Fruit fly (Drosophila melanogaster): ENCODE data around the gene Ddx56.

Ddx56 gene

DNA sequence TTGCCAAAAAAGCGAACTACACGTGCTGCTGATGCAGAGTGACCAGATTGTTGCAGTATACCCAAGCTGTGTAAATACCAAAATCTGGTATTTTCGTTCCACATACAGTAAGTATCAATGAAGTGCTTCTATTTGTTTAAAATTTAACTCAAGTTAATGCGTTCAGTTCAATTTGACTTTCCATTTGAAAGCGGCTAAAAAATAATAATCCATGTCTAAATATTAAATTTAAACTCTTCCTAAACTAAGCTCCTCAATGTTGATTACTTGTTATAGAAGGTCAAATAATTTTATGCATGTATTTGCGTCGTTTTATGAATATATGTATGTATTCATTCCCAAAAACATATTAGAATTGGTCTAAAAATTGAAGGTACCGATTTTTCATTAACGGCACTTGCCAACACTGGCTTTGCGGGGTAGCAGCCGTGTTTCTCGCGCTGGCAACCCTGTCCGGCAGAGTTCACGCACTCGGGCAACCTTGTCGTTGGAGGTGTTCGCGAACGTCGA lies 37.9 kb downstream of the Ddx56 start, which contains the start of the genes peng and sol:
Gene peng, minus strand, starts transcription at position 44 of the 510 bp plus-strand sequence.
Gene sol, plus strand, starts transcription at position 481 of the 510 bp plus-strand sequence.
- TF ChIP-seq fkh (GFP tag; optimal IDR thresholded peaks at IDR 0.05) (no peak), vri (GFP tag; optimal IDR thresholded peaks at IDR 0.05) (no peak), spab (GFP tag; optimal IDR thresholded peaks at IDR 0.05) (no peak), Sox15 (GFP tag; optimal IDR thresholded peaks at IDR 0.05) (peak; percentile 61), CG8319 (GFP tag; optimal IDR thresholded peaks at IDR 0.05) (peak; percentile 51), Ets96B (tag; optimal IDR thresholded peaks at IDR 0.05) (peak; percentile 60), dac (GFP tag; optimal IDR thresholded peaks at IDR 0.05) (peak; percentile 50), fd59A (GFP tag; optimal IDR thresholded peaks at IDR 0.05) (peak; percentile 52), CG3032 (tag; optimal IDR thresholded peaks at IDR 0.05) (peak; percentile 66), CG6276 (GFP tag; optimal IDR thresholded peaks at IDR 0.05) (no peak), acj6 (GFP tag; optimal IDR thresholded peaks at IDR 0.05) (peak; percentile 71), cyc (GFP tag; optimal IDR thresholded peaks at IDR 0.05) (peak; percentile 75), CG34406 (GFP tag; optimal IDR thresholded peaks at IDR 0.05) (peak; percentile 63), Blimp-1 (GFP tag; optimal IDR thresholded peaks at IDR 0.05) (no peak), CG16779 (tag; optimal IDR thresholded peaks at IDR 0.05) (no peak), pdm3 (GFP tag; optimal IDR thresholded peaks at IDR 0.05) (peak; percentile 86), CG31627 (GFP tag; optimal IDR thresholded peaks at IDR 0.05) (peak; percentile 83), svp (GFP tag) (peak; percentile 91), net (GFP tag; optimal IDR thresholded peaks at IDR 0.05) (peak; percentile 48), CG8119 (GFP tag; IDR thresholded peaks at IDR 0.05) (peak; percentile 60; the same call in 2 of the 3 replicates), OdsH (GFP tag; optimal IDR thresholded peaks at IDR 0.05) (no peak), fd85E (GFP tag; optimal IDR thresholded peaks at IDR 0.05) (no peak), CG6792 (GFP tag; optimal IDR thresholded peaks at IDR 0.05) (peak; percentile 70), CG10631 (GFP tag; optimal IDR thresholded peaks at IDR 0.05) (peak; percentile 75), Hr4 (GFP tag; optimal IDR thresholded peaks at IDR 0.05) (no peak), CG4318 (GFP tag; optimal IDR thresholded peaks at IDR 0.05) (no peak), CG32006 (GFP tag; optimal IDR thresholded peaks at IDR 0.05) (peak; percentile 78), CG7368 (GFP tag; optimal IDR thresholded peaks at IDR 0.05) (peak; percentile 19), CG8632 (GFP tag; optimal IDR thresholded peaks at IDR 0.05) (peak; percentile 70), Sox14 (GFP tag; optimal IDR thresholded peaks at IDR 0.05) (peak; percentile 75), CG6163 (GFP tag; IDR thresholded peaks at IDR 0.05) (no peak), salr (GFP tag; optimal IDR thresholded peaks at IDR 0.05) (no peak), Eip78C (GFP tag) (peak; percentile 93), achi (GFP tag; optimal IDR thresholded peaks at IDR 0.05) (peak; percentile 70), Lpt (GFP tag; optimal IDR thresholded peaks at IDR 0.05) (peak; percentile 51), esn (GFP tag; optimal IDR thresholded peaks at IDR 0.05) (peak; percentile 82), eg (GFP tag; IDR thresholded peaks at IDR 0.05) (peak; percentile 64), CG10669 (GFP tag; optimal IDR thresholded peaks at IDR 0.05) (peak; percentile 65), Hr39 (GFP tag; optimal IDR thresholded peaks at IDR 0.05) (peak; percentile 87), Gug (GFP tag; IDR thresholded peaks at IDR 0.05) (peak; percentile 53; the same call in 1 of the 2 replicates), ss (GFP tag; optimal IDR thresholded peaks at IDR 0.05) (no peak), topi (GFP tag; optimal IDR thresholded peaks at IDR 0.05) (peak; percentile 79), lz (GFP tag; optimal IDR thresholded peaks at IDR 0.05) (peak; percentile 84), Met (GFP tag; optimal IDR thresholded peaks at IDR 0.05) (peak; percentile 81), dsx (GFP tag; optimal IDR thresholded peaks at IDR 0.05; ENCODE audit: poor library complexity, severe bottlenecking) (peak; percentile 67), CG11902 (GFP tag; optimal IDR thresholded peaks at IDR 0.05) (peak; percentile 49), Smox (GFP tag; optimal IDR thresholded peaks at IDR 0.05) (peak; percentile 78), CG11294 (GFP tag; IDR thresholded peaks at IDR 0.05) (peak; percentile 23; the same call in 1 of the 2 replicates), CG6808 (GFP tag; optimal IDR thresholded peaks at IDR 0.05) (peak; percentile 53), CG11762 (GFP tag; optimal IDR thresholded peaks at IDR 0.05; ENCODE audit: insufficient read depth) (peak; percentile 66), Ets21C (GFP tag; optimal IDR thresholded peaks at IDR 0.05) (peak; percentile 71), CG6854 (GFP tag; optimal IDR thresholded peaks at IDR 0.05) (no peak)
